Fruit fly (Drosophila melanogaster) whole organism, prepupa: ENCODE measurements around the gene Plp.

Source experiments
- CG11902 ChIP-seq: fragments of 200-800 bp; sonication (Bioruptor generic); optimal IDR thresholded peaks from 3 replicates; lab custom pipeline; 2016; ENCODE audit warnings: missing biosample characterization, missing genetic modification characterization
- CG1621 ChIP-seq: fragments of 200-800 bp; sonication (Bioruptor generic); optimal IDR thresholded peaks from 3 replicates; lab custom pipeline; 2018; ENCODE audit warnings: missing biosample characterization, mild to moderate bottlenecking, missing genetic modification characterization
- CG3919 ChIP-seq: fragments of 200-800 bp; sonication (Bioruptor generic); optimal IDR thresholded peaks from 3 replicates; lab custom pipeline; 2016; ENCODE audit warnings: missing biosample characterization, missing genetic modification characterization
- Hr4 ChIP-seq: fragments of 200-800 bp; sonication (Bioruptor generic); optimal IDR thresholded peaks from 3 replicates; lab custom pipeline; 2016; ENCODE audit warnings: missing biosample characterization, missing genetic modification characterization
- Sox15 ChIP-seq: fragments of 200-800 bp; sonication (Bioruptor generic); optimal IDR thresholded peaks from 3 replicates; lab custom pipeline; 2016; ENCODE audit warnings: missing biosample characterization, missing genetic modification characterization
- acj6 ChIP-seq: fragments of 200-800 bp; sonication (Bioruptor generic); optimal IDR thresholded peaks from 3 replicates; lab custom pipeline; 2016; ENCODE audit warnings: missing biosample characterization, missing genetic modification characterization
- ss ChIP-seq, 2 experiments: fragments of 200-800 bp; sonication (Bioruptor generic); optimal IDR thresholded peaks; 2 replicates in 1 of 2; 3 replicates in 1 of 2; lab custom pipeline; 2017 to 2018; ENCODE audit warnings: mild to moderate bottlenecking in 2 of 2, missing biosample characterization in 2 of 2, missing genetic modification characterization in 2 of 2, moderate library complexity in 1 of 2

dm6 chr3L:15048091-15048490 lies 46.4 kb downstream of the Plp start:
- TF ChIP-seq ss (GFP tag; optimal IDR thresholded peaks at IDR 0.05; lab: Kevin White, UChicago): no peak
- TF ChIP-seq CG11902: no peak
- no peak for TF ChIP-seq Sox15 (GFP tag; lab: Kevin White, UChicago)
- no peak for TF ChIP-seq acj6 (GFP tag; lab: Kevin White, UChicago)
- TF ChIP-seq CG1621 (tag; lab: Kevin White, UChicago): no peak
- no peak for TF ChIP-seq CG3919 (GFP tag; lab: Kevin White, UChicago)
- no peak for TF ChIP-seq Hr4 (GFP tag; lab: Kevin White, UChicago)
